Fruit fly (Drosophila melanogaster) whole organism, embryonic: ENCODE results near the gene CCDC53.

ENCODE experiments used
- Bteb2 ChIP-seq: fragments of 200-800 bp; sonication (Bioruptor generic); optimal IDR thresholded peaks from 2 replicates; lab custom pipeline; 2016; ENCODE audit warnings: missing biosample characterization, missing genetic modification characterization
- CG10267 ChIP-seq: fragments of 200-800 bp; sonication (Bioruptor generic); optimal IDR thresholded peaks from 2 replicates; lab custom pipeline; 2018; ENCODE audit warnings: missing biosample characterization, mild to moderate bottlenecking, missing genetic modification characterization, moderate library complexity
- CG11085 ChIP-seq: fragments of 200-800 bp; sonication (Bioruptor generic); IDR thresholded peaks from 2 replicates; pipeline ENCODE4 v1.3.6; 2022; ENCODE audit warnings: missing biosample characterization, missing genetic modification characterization
- CG12299 ChIP-seq: fragments of 200-800 bp; sonication (Bioruptor generic); optimal IDR thresholded peaks from 2 replicates; lab custom pipeline; 2018; ENCODE audit warnings: missing biosample characterization, mild to moderate bottlenecking, missing genetic modification characterization
- CG12659 ChIP-seq: fragments of 200-800 bp; sonication (Bioruptor generic); optimal IDR thresholded peaks from 3 replicates; lab custom pipeline; 2017; ENCODE audit warnings: mild to moderate bottlenecking, missing biosample characterization, missing genetic modification reagents, missing genetic modification characterization
- CG14667 ChIP-seq: fragments of 200-800 bp; sonication (Bioruptor generic); IDR thresholded peaks from 2 replicates; pipeline ENCODE4 v1.3.6; 2022; ENCODE audit warnings: missing biosample characterization, missing genetic modification characterization
- CG15479 ChIP-seq: fragments of 200-800 bp; sonication (Bioruptor generic); optimal IDR thresholded peaks from 3 replicates; lab custom pipeline; 2019; ENCODE audit warnings: missing biosample characterization, mild to moderate bottlenecking, missing genetic modification characterization, moderate library complexity
- CG17186 ChIP-seq: fragments of 200-800 bp; sonication (Bioruptor generic); optimal IDR thresholded peaks from 3 replicates; lab custom pipeline; 2017; ENCODE audit warnings: missing biosample characterization, missing genetic modification reagents, missing genetic modification characterization
- CG31365 ChIP-seq: fragments of 200-800 bp; sonication (Bioruptor generic); optimal IDR thresholded peaks from 2 replicates; lab custom pipeline; 2018; ENCODE audit warnings: missing biosample characterization, mild to moderate bottlenecking, missing genetic modification characterization
- CG31388 ChIP-seq: fragments of 200-800 bp; sonication (Bioruptor generic); optimal IDR thresholded peaks from 2 replicates; lab custom pipeline; 2016; ENCODE audit warnings: missing biosample characterization, missing genetic modification characterization
- CG42726 ChIP-seq: fragments of 200-800 bp; sonication (Bioruptor generic); IDR thresholded peaks from 2 replicates; pipeline ENCODE4 v1.3.6; 2022; ENCODE audit warnings: missing biosample characterization, missing genetic modification characterization; ENCODE audit not compliant: partially characterized antibody
- CG4328 ChIP-seq: fragments of 200-800 bp; sonication (Bioruptor generic); optimal IDR thresholded peaks from 3 replicates; lab custom pipeline; 2017; ENCODE audit warnings: missing biosample characterization, missing genetic modification reagents, missing genetic modification characterization
- CG43689 ChIP-seq: fragments of 200-800 bp; sonication (Bioruptor generic); IDR thresholded peaks from 2 replicates; pipeline ENCODE4 v1.3.6; 2022; ENCODE audit warnings: missing biosample characterization, missing genetic modification characterization
- CG8290 ChIP-seq, 3 experiments: fragments of 200-800 bp; sonication (Bioruptor generic); optimal IDR thresholded peaks; 2 replicates each; lab custom pipeline; 2016 to 2019; ENCODE audit warnings: missing biosample characterization in 3 of 3, missing genetic modification characterization in 3 of 3, mild to moderate bottlenecking in 2 of 3, moderate library complexity in 1 of 3
- CkIIα-i1 ChIP-seq: fragments of 200-800 bp; sonication (Bioruptor generic); IDR thresholded peaks from 2 replicates; pipeline ENCODE4 v1.3.6; 2022; ENCODE audit warnings: missing biosample characterization, missing genetic modification characterization
- CoRest ChIP-seq: fragments of 200-800 bp; sonication (Bioruptor generic); optimal IDR thresholded peaks from 3 replicates; lab custom pipeline; 2018; ENCODE audit warnings: missing biosample characterization, mild to moderate bottlenecking, missing genetic modification characterization, moderate library complexity
- Dad ChIP-seq: fragments of 200-800 bp; sonication (Bioruptor generic); optimal IDR thresholded peaks from 3 replicates; lab custom pipeline; 2016; ENCODE audit warnings: missing biosample characterization, missing genetic modification characterization
- Dfd ChIP-seq, 2 experiments: fragments of >200 bp; optimal IDR thresholded peaks; 2 replicates each; lab custom pipeline; 2017; ENCODE audit warnings: missing biosample characterization in 2 of 2, missing genetic modification characterization in 2 of 2
- Dp ChIP-seq: fragments of 200-800 bp; sonication (Bioruptor generic); optimal IDR thresholded peaks from 2 replicates; lab custom pipeline; 2018; ENCODE audit warnings: missing biosample characterization, mild to moderate bottlenecking, missing genetic modification characterization, moderate library complexity
- Elba2 ChIP-seq: fragments of 200-800 bp; sonication (Bioruptor generic); optimal IDR thresholded peaks from 3 replicates; lab custom pipeline; 2016; ENCODE audit warnings: missing biosample characterization, missing genetic modification characterization
- Ets97D ChIP-seq: fragments of 200-800 bp; sonication (Bioruptor generic); optimal IDR thresholded peaks from 3 replicates; lab custom pipeline; 2016; ENCODE audit warnings: missing biosample characterization, missing genetic modification characterization
- Fer1 ChIP-seq: fragments of 200-800 bp; sonication (Bioruptor generic); optimal IDR thresholded peaks from 2 replicates; lab custom pipeline; 2017; ENCODE audit warnings: missing biosample characterization, mild to moderate bottlenecking, missing genetic modification characterization
- Hand ChIP-seq: fragments of 200-800 bp; sonication (Bioruptor generic); optimal IDR thresholded peaks from 2 replicates; lab custom pipeline; 2017; ENCODE audit warnings: mild to moderate bottlenecking, missing biosample characterization, missing genetic modification reagents, missing genetic modification characterization
- Myb ChIP-seq: fragments of 200-800 bp; sonication (Bioruptor generic); optimal IDR thresholded peaks from 2 replicates; lab custom pipeline; 2016; ENCODE audit warnings: missing biosample characterization, missing genetic modification characterization
- NK7.1 ChIP-seq: fragments of 200-800 bp; sonication (Bioruptor generic); optimal IDR thresholded peaks from 3 replicates; lab custom pipeline; 2016; ENCODE audit warnings: missing biosample characterization, missing genetic modification characterization
- Nf-YC ChIP-seq: fragments of 200-800 bp; optimal IDR thresholded peaks from 3 replicates; lab custom pipeline; 2019; ENCODE audit warnings: missing biosample characterization, mild to moderate bottlenecking, missing genetic modification characterization, moderate library complexity
- Sin3A ChIP-seq: fragments of >200 bp; optimal IDR thresholded peaks from 2 replicates; lab custom pipeline; 2018
- Stat92E ChIP-seq, 3 experiments: fragments of >200 bp in 2 of 3; fragments of 200-800 bp in 1 of 3; sonication (Bioruptor generic) in 1 of 3; optimal IDR thresholded peaks; 2 replicates each; lab custom pipeline; 2017 to 2019; ENCODE audit warnings: missing biosample characterization in 3 of 3, missing genetic modification characterization in 3 of 3, mild to moderate bottlenecking in 1 of 3, moderate library complexity in 1 of 3
- Trl ChIP-seq, 3 experiments: fragments of >200 bp in 2 of 3; fragments of 200-800 bp in 1 of 3; sonication (Bioruptor generic) in 1 of 3; optimal IDR thresholded peaks; 2 replicates in 1 of 3; 3 replicates in 2 of 3; lab custom pipeline; 2016 to 2017; ENCODE audit warnings: missing biosample characterization in 1 of 3, missing genetic modification characterization in 1 of 3
- az2 ChIP-seq: fragments of 200-800 bp; sonication (Bioruptor generic); optimal IDR thresholded peaks from 3 replicates; lab custom pipeline; 2016; ENCODE audit warnings: missing biosample characterization, missing genetic modification characterization
- dati ChIP-seq: fragments of 200-800 bp; sonication (Bioruptor generic); IDR thresholded peaks from 2 replicates; pipeline ENCODE4 v1.3.6; 2022; ENCODE audit warnings: missing biosample characterization, missing genetic modification characterization
- fd64A ChIP-seq: fragments of 200-800 bp; sonication (Bioruptor generic); optimal IDR thresholded peaks from 3 replicates; lab custom pipeline; 2018; ENCODE audit warnings: missing biosample characterization, mild to moderate bottlenecking, missing genetic modification characterization
- fru ChIP-seq: fragments of >200 bp; optimal IDR thresholded peaks from 2 replicates; lab custom pipeline; 2017
- gce ChIP-seq: fragments of 200-800 bp; sonication (Bioruptor generic); IDR thresholded peaks from 3 replicates; pipeline ENCODE4 v1.3.6; 2022; ENCODE audit warnings: missing biosample characterization, missing genetic modification characterization
- gfzf ChIP-seq: fragments of 200-800 bp; sonication (Bioruptor generic); optimal IDR thresholded peaks from 2 replicates; lab custom pipeline; 2016; ENCODE audit warnings: missing biosample characterization, mild to moderate bottlenecking, missing genetic modification characterization, moderate library complexity
- gsb ChIP-seq: fragments of 200-800 bp; sonication (Bioruptor generic); IDR thresholded peaks from 2 replicates; pipeline ENCODE4 v1.3.6; 2022; ENCODE audit warnings: missing biosample characterization, missing genetic modification characterization
- hbn ChIP-seq: fragments of 200-800 bp; sonication (Bioruptor generic); IDR thresholded peaks from 2 replicates; pipeline ENCODE4 v1.3.6; 2022; ENCODE audit warnings: missing biosample characterization, missing genetic modification characterization; ENCODE audit not compliant: partially characterized antibody
- inv ChIP-seq: fragments of 200-800 bp; sonication (Bioruptor generic); IDR thresholded peaks from 2 replicates; pipeline ENCODE4 v1.3.6; 2022; ENCODE audit warnings: missing biosample characterization, missing genetic modification characterization; ENCODE audit not compliant: partially characterized antibody
- kni ChIP-seq: fragments of 200-800 bp; sonication (Bioruptor generic); optimal IDR thresholded peaks from 3 replicates; lab custom pipeline; 2017; ENCODE audit warnings: mild to moderate bottlenecking, missing biosample characterization, missing genetic modification reagents, missing genetic modification characterization
- knrl ChIP-seq: fragments of 200-800 bp; sonication (Bioruptor generic); IDR thresholded peaks from 3 replicates; pipeline ENCODE4 v1.3.6; 2022; ENCODE audit warnings: missing biosample characterization, missing genetic modification characterization; ENCODE audit not compliant: partially characterized antibody
- lov ChIP-seq, 2 experiments: fragments of 200-800 bp in 1 of 2; fragments of >200 bp in 1 of 2; sonication (Bioruptor generic) in 1 of 2; IDR thresholded peaks in 1 of 2; optimal IDR thresholded peaks in 1 of 2; 2 replicates in 1 of 2; 3 replicates in 1 of 2; pipeline versions ENCODE4 v1.3.6 to Lab custom; 2017 to 2022; ENCODE audit warnings: missing biosample characterization in 1 of 2, missing genetic modification characterization in 1 of 2
- otp ChIP-seq: fragments of 200-800 bp; sonication (Bioruptor generic); IDR thresholded peaks from 3 replicates; pipeline ENCODE4, ENCODE4 v1.3.6; 2022; ENCODE audit warnings: missing biosample characterization, missing genetic modification characterization
- pho ChIP-seq: fragments of 200-800 bp; sonication (Bioruptor generic); optimal IDR thresholded peaks from 2 replicates; lab custom pipeline; 2016; ENCODE audit warnings: missing biosample characterization, missing genetic modification characterization
- pita ChIP-seq: fragments of 200-800 bp; sonication (Bioruptor generic); optimal IDR thresholded peaks from 2 replicates; lab custom pipeline; 2017; ENCODE audit warnings: missing biosample characterization, mild to moderate bottlenecking, missing genetic modification characterization
- run ChIP-seq: fragments of 200-800 bp; sonication (Bioruptor generic); optimal IDR thresholded peaks from 3 replicates; lab custom pipeline; 2018; ENCODE audit warnings: missing biosample characterization, mild to moderate bottlenecking, missing genetic modification characterization
- sqz ChIP-seq: fragments of 200-800 bp; sonication (Bioruptor generic); optimal IDR thresholded peaks from 3 replicates; lab custom pipeline; 2018; ENCODE audit warnings: missing biosample characterization, mild to moderate bottlenecking, missing genetic modification characterization
- trem ChIP-seq: fragments of 200-800 bp; optimal IDR thresholded peaks from 3 replicates; lab custom pipeline; 2019; ENCODE audit warnings: missing biosample characterization, mild to moderate bottlenecking, missing genetic modification characterization, moderate library complexity
- trh ChIP-seq: fragments of 200-800 bp; sonication (Bioruptor generic); optimal IDR thresholded peaks from 2 replicates; lab custom pipeline; 2016; ENCODE audit warnings: missing biosample characterization, missing genetic modification characterization
- ttk ChIP-seq: fragments of 200-800 bp; sonication (Bioruptor generic); IDR thresholded peaks from 2 replicates; pipeline ENCODE4 v2.1.2; 2022; ENCODE audit warnings: missing biosample characterization, missing genetic modification characterization

CCDC53 gene

DNA sequence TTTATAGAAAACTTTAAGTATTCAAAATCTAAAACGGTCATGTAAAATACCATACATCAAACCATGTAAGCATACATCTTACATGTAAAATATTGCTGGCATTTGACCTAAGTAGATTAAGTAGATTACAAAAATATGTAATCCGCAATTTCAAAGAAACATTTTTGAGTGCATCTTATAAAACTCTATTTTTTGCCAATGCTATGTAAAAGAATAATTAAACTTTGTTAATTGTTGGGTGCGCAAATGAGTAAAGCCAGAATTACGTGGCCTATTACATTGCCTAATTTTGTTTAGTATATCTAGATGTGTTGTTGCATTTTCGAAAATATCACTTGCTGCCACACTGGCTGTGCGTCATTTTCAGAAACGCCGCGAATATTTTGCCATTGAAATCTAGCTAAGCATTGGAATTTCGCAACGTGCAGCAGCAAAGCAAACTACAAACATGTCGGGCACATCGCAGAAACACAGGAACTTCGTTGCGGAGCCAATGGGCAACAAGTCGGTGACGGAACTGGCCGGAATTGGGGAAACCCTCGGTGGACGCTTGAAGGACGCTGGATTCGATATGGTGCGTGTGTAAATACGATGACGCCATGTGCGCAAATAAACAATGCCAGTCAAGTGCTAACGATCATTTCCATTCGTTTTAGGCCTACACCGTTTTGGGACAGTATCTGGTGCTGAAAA, 11.6 kb upstream of the CCDC53 start, which contains the start of gene baf (continued):
- TF ChIP-seq inv (GFP tag; lab: Robert Waterston, UW) (0 out of 2 replicates have a peak, but pooled peaks have one; percentile 35), CG42726 (GFP tag; lab: Robert Waterston, UW) (peak; percentile 4; the same call in 1 of the 2 replicates), gsb (no peak), CG15479 (GFP tag; lab: Kevin White, UChicago) (peak; percentile 47), CG17186 (GFP tag; lab: Kevin White, UChicago) (peak; percentile 34), gfzf (GFP tag; lab: Kevin White, UChicago) (peak; percentile 85), knrl (GFP tag; lab: Robert Waterston, UW) (peak; percentile 54; the same call in 2 of the 3 replicates), trem (tag; lab: Kevin White, UChicago) (peak; percentile 47), fd64A (GFP tag; lab: Kevin White, UChicago) (no peak), Hand (GFP tag; lab: Kevin White, UChicago) (no peak), fru (lab: Kevin White, UChicago) (no peak), CG4328 (no peak), az2 (GFP tag; lab: Kevin White, UChicago) (no peak), hbn (GFP tag; lab: Robert Waterston, UW) (no peak), CG10267 (tag; lab: Kevin White, UChicago) (peak; percentile 26), Sin3A (no peak), CG31365 (tag; lab: Kevin White, UChicago) (no peak), Fer1 (GFP tag; lab: Kevin White, UChicago) (no peak), Trl (optimal IDR thresholded peaks at IDR 0.05; lab: Kevin White, UChicago) (no peak), Trl (GFP tag; optimal IDR thresholded peaks at IDR 0.05; lab: Kevin White, UChicago) (no peak), kni (GFP tag; lab: Kevin White, UChicago) (no peak), NK7.1 (GFP tag; lab: Kevin White, UChicago) (no peak), otp (GFP tag; lab: Robert Waterston, UW) (no peak), Stat92E (GFP tag; optimal IDR thresholded peaks at IDR 0.05; lab: Kevin White, UChicago) (no peak), gce (GFP tag; lab: Robert Waterston, UW) (no peak), CoRest (tag; lab: Kevin White, UChicago) (peak; percentile 9), Myb (GFP tag; lab: Kevin White, UChicago) (peak; percentile 90), CG43689 (GFP tag; lab: Robert Waterston, UW) (no peak), CkIIα-i1 (GFP tag; lab: Robert Waterston, UW) (no peak), Dfd (GFP tag; optimal IDR thresholded peaks at IDR 0.05; lab: Kevin White, UChicago) (no peak), Nf-YC (tag; lab: Kevin White, UChicago) (peak; percentile 17), CG8290 (GFP tag; optimal IDR thresholded peaks at IDR 0.05; lab: Kevin White, UChicago) (no peak), CG8290 (tag; optimal IDR thresholded peaks at IDR 0.05; lab: Kevin White, UChicago) (no peak), ttk (no peak), Dp (GFP tag; lab: Kevin White, UChicago) (peak; percentile 62), trh (GFP tag; lab: Kevin White, UChicago) (no peak), CG12299 (tag; lab: Kevin White, UChicago) (no peak), pita (GFP tag; lab: Kevin White, UChicago) (no peak), Ets97D (GFP tag; lab: Kevin White, UChicago) (no peak), Elba2 (GFP tag; lab: Kevin White, UChicago) (no peak), CG11085 (GFP tag; lab: Robert Waterston, UW) (no peak), CG14667 (GFP tag; lab: Robert Waterston, UW) (no peak), run (tag; lab: Kevin White, UChicago) (no peak), dati (GFP tag; lab: Robert Waterston, UW) (no peak), Dad (no peak), lov (optimal IDR thresholded peaks at IDR 0.05; lab: Kevin White, UChicago) (no peak), lov (GFP tag; IDR thresholded peaks at IDR 0.05; lab: Robert Waterston, UW) (no peak), Bteb2 (no peak), CG12659 (GFP tag; lab: Kevin White, UChicago) (peak; percentile 30), pho (GFP tag; lab: Kevin White, UChicago) (no peak), sqz (no peak), CG31388 (GFP tag; lab: Kevin White, UChicago) (no peak)
